Fruit fly (Drosophila melanogaster): Measurements from ENCODE around the gene CG33290.

The CG33290 gene

dm6 chr3L:21533270-21533948 is 8.8 kb upstream of the CG33290 start, which contains the start of gene Mkrn1 (continued):
- no peak for TF ChIP-seq CG17359 (tag; optimal IDR thresholded peaks at IDR 0.05)
- no peak for TF ChIP-seq Nf-YA (GFP tag; IDR thresholded peaks at IDR 0.05)
- no peak for TF ChIP-seq CG10959 (GFP tag; IDR thresholded peaks at IDR 0.05)
- TF ChIP-seq CG11247 (GFP tag; IDR thresholded peaks at IDR 0.05) = no peak
- TF ChIP-seq MESR4 (GFP tag; optimal IDR thresholded peaks at IDR 0.05) = peak; percentile 97
- TF ChIP-seq Max (GFP tag; optimal IDR thresholded peaks at IDR 0.05) = no peak
- peak; percentile 93 for TF ChIP-seq Myb (GFP tag; optimal IDR thresholded peaks at IDR 0.05)
- no peak for TF ChIP-seq CG9876 (GFP tag; optimal IDR thresholded peaks at IDR 0.05)
- no peak for TF ChIP-seq CG15514 (GFP tag; optimal IDR thresholded peaks at IDR 0.05)
- TF ChIP-seq CG17912 (GFP tag; optimal IDR thresholded peaks at IDR 0.05) = no peak
- TF ChIP-seq CG10366 (GFP tag; IDR thresholded peaks at IDR 0.05) = no peak
- TF ChIP-seq CG10274 (GFP tag; optimal IDR thresholded peaks at IDR 0.05) = no peak
- no peak for TF ChIP-seq CG1529 (GFP tag; optimal IDR thresholded peaks at IDR 0.05)
- TF ChIP-seq CG2875 (GFP tag; optimal IDR thresholded peaks at IDR 0.05) = no peak
- TF ChIP-seq fru (optimal IDR thresholded peaks at IDR 0.05) = no peak
- no peak for TF ChIP-seq jumu (GFP tag; optimal IDR thresholded peaks at IDR 0.05)
- no peak for TF ChIP-seq CG4328 (GFP tag; optimal IDR thresholded peaks at IDR 0.05)
- TF ChIP-seq CG2116 (GFP tag; optimal IDR thresholded peaks at IDR 0.05) = peak; percentile 9
- TF ChIP-seq MBD-R2 (GFP tag; IDR thresholded peaks at IDR 0.05) = peak; percentile 65
- TF ChIP-seq D19A (tag; optimal IDR thresholded peaks at IDR 0.05) = peak; percentile 44
- TF ChIP-seq chm (GFP tag; IDR thresholded peaks at IDR 0.05) = no peak
- no peak for TF ChIP-seq sqz (GFP tag; optimal IDR thresholded peaks at IDR 0.05)
- no peak for TF ChIP-seq CG14014 (GFP tag; IDR thresholded peaks at IDR 0.05)
- TF ChIP-seq CG18262 (tag; optimal IDR thresholded peaks at IDR 0.05) = no peak
- no peak for TF ChIP-seq CG13424 (tag; optimal IDR thresholded peaks at IDR 0.05)
- TF ChIP-seq zfh1 (GFP tag; IDR thresholded peaks at IDR 0.05) = no peak
- no peak for TF ChIP-seq fd64A (GFP tag; optimal IDR thresholded peaks at IDR 0.05)
- no peak for TF ChIP-seq HLHmδ (GFP tag; optimal IDR thresholded peaks at IDR 0.05)
- TF ChIP-seq CG32767 (GFP tag; IDR thresholded peaks at IDR 0.05) = no peak
- TF ChIP-seq CHES-1-like (GFP tag; optimal IDR thresholded peaks at IDR 0.05) = peak; percentile 31
- TF ChIP-seq al (GFP tag; IDR thresholded peaks at IDR 0.05) = no peak
- TF ChIP-seq Hr39 (optimal IDR thresholded peaks at IDR 0.05) = no peak
- TF ChIP-seq Neu2 (GFP tag; optimal IDR thresholded peaks at IDR 0.05; ENCODE audit: borderline replicate concordance) = no peak
- no peak for TF ChIP-seq cad (GFP tag; optimal IDR thresholded peaks at IDR 0.05)
- TF ChIP-seq tx (GFP tag; optimal IDR thresholded peaks at IDR 0.05) = no peak
- TF ChIP-seq CG3281 (GFP tag; optimal IDR thresholded peaks at IDR 0.05) = no peak
- no peak for TF ChIP-seq CG12942 (GFP tag; optimal IDR thresholded peaks at IDR 0.05)
- TF ChIP-seq ap (GFP tag; IDR thresholded peaks at IDR 0.05) = no peak
- no peak for TF ChIP-seq stc (GFP tag; IDR thresholded peaks at IDR 0.05)
- peak; percentile 62; the same call in 2 of the 3 replicates for TF ChIP-seq CG34224 (GFP tag; IDR thresholded peaks at IDR 0.05; ENCODE audit: partially characterized antibody)
- no peak for TF ChIP-seq CG33557 (GFP tag; optimal IDR thresholded peaks at IDR 0.05)
- no peak for TF ChIP-seq CrebB (tag; optimal IDR thresholded peaks at IDR 0.05)
- TF ChIP-seq Sry-β (GFP tag; optimal IDR thresholded peaks at IDR 0.05) = no peak
- TF ChIP-seq pnt (GFP tag; optimal IDR thresholded peaks at IDR 0.05) = no peak
- no peak for TF ChIP-seq CG11696 (GFP tag; IDR thresholded peaks at IDR 0.05)
- TF ChIP-seq Xrp1 (GFP tag; IDR thresholded peaks at IDR 0.05) = no peak
- peak; percentile 53 for TF ChIP-seq trem (tag; optimal IDR thresholded peaks at IDR 0.05)
- no peak for TF ChIP-seq CG30403 (GFP tag; optimal IDR thresholded peaks at IDR 0.05)
- no peak for TF ChIP-seq CG1602 (GFP tag; optimal IDR thresholded peaks at IDR 0.05)
- TF ChIP-seq CG15073 (GFP tag; optimal IDR thresholded peaks at IDR 0.05) = no peak
- no peak for TF ChIP-seq org-1 (GFP tag; optimal IDR thresholded peaks at IDR 0.05)
- TF ChIP-seq ash1 (GFP tag; optimal IDR thresholded peaks at IDR 0.05) = no peak

Measured in whole organism, embryonic.